Worm (Caenorhabditis elegans): ENCODE data around the gene srh-39.

DNA sequence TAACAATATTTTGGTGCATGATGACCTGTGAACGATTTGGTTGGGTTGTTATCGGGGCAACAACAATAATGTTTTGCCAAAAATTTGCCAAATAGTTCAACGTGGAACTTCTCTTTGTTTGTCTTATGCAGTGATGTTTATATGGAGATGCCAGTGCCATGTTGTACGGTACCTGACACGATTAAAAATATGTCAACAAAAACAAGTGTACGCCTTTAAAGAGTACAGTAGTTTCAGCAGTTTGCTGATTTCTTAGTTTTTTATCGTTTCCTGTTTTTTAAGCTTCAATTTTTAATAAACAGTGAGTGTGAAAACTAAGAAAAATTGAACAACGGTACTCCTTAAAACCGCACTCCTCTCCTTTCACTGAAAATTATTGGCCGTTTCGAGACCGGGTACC lies 12.9 kb upstream of the srh-39 start:
- TF ChIP-seq unc-62 (GFP tag; optimal IDR thresholded peaks at IDR 0.05), result no peak
- no peak for TF ChIP-seq nhr-43 (tag; optimal IDR thresholded peaks at IDR 0.05; ENCODE audit: poor library complexity, severe bottlenecking)
- no peak for TF ChIP-seq nhr-237 (tag; optimal IDR thresholded peaks at IDR 0.05)
- TF ChIP-seq elt-1 (tag; optimal IDR thresholded peaks at IDR 0.05), result no peak
- TF ChIP-seq egl-27 (tag; optimal IDR thresholded peaks at IDR 0.05), result no peak
- no peak for TF ChIP-seq unc-39 (tag; optimal IDR thresholded peaks at IDR 0.05)
- no peak for TF ChIP-seq ztf-11 (tag; optimal IDR thresholded peaks at IDR 0.05)

Measured in whole organism, L3 larva.